Fruit fly (Drosophila melanogaster) whole organism, embryonic: Measurements from ENCODE around the gene Sfxn2.
A peak's percentile ranks its signal among the peaks of the same experiment; 100 is the strongest.

Source experiments
- Atf6 ChIP-seq: fragments of 200-800 bp; sonication (Bioruptor generic); IDR thresholded peaks from 2 replicates; pipeline ENCODE4 v1.3.6; 2022; ENCODE audit warnings: missing biosample characterization, missing genetic modification characterization
- Awh ChIP-seq: fragments of 200-800 bp; sonication (Bioruptor generic); IDR thresholded peaks from 2 replicates; pipeline ENCODE4, ENCODE4 v1.3.6; 2022; ENCODE audit warnings: missing biosample characterization, missing genetic modification characterization
- CG12744 ChIP-seq: fragments of 200-800 bp; sonication (Bioruptor generic); optimal IDR thresholded peaks from 2 replicates; lab custom pipeline; 2016; ENCODE audit warnings: missing biosample characterization, missing genetic modification characterization
- CG16813 ChIP-seq: fragments of 200-800 bp; sonication (Bioruptor generic); IDR thresholded peaks from 3 replicates; pipeline ENCODE4 v1.3.6; 2022; ENCODE audit warnings: missing biosample characterization, missing genetic modification characterization; ENCODE audit not compliant: partially characterized antibody
- CG3163 ChIP-seq: fragments of 200-800 bp; sonication (Bioruptor generic); optimal IDR thresholded peaks from 3 replicates; lab custom pipeline; 2016; ENCODE audit warnings: missing biosample characterization, missing genetic modification characterization
- CG4854 ChIP-seq: fragments of 200-800 bp; sonication (Bioruptor generic); optimal IDR thresholded peaks from 2 replicates; lab custom pipeline; 2016; ENCODE audit warnings: missing biosample characterization, missing genetic modification characterization, inconsistent platforms
- CG9876 ChIP-seq: fragments of 200-800 bp; sonication (Bioruptor generic); optimal IDR thresholded peaks from 2 replicates; lab custom pipeline; 2016; ENCODE audit warnings: missing biosample characterization, missing genetic modification characterization
- HLHmδ ChIP-seq: fragments of 200-800 bp; sonication (Bioruptor generic); optimal IDR thresholded peaks from 2 replicates; lab custom pipeline; 2018; ENCODE audit warnings: missing biosample characterization, mild to moderate bottlenecking, missing genetic modification characterization, moderate library complexity
- MBD-R2 ChIP-seq: fragments of 200-800 bp; sonication (Bioruptor generic); IDR thresholded peaks from 2 replicates; pipeline ENCODE4 v1.3.6; 2022; ENCODE audit warnings: missing biosample characterization, missing genetic modification characterization
- Nf-YB ChIP-seq: fragments of 200-800 bp; sonication (Bioruptor generic); optimal IDR thresholded peaks from 3 replicates; lab custom pipeline; 2019; ENCODE audit warnings: missing biosample characterization, mild to moderate bottlenecking, missing genetic modification characterization, moderate library complexity
- ac ChIP-seq: fragments of 200-800 bp; sonication (Bioruptor generic); optimal IDR thresholded peaks from 3 replicates; lab custom pipeline; 2017; ENCODE audit warnings: missing biosample characterization, mild to moderate bottlenecking, missing genetic modification characterization
- ato ChIP-seq: fragments of 200-800 bp; sonication (Bioruptor generic); IDR thresholded peaks from 2 replicates; pipeline ENCODE4 v1.3.6; 2022; ENCODE audit warnings: missing biosample characterization, missing genetic modification characterization; ENCODE audit not compliant: partially characterized antibody
- bab2 ChIP-seq: fragments of 200-800 bp; sonication (Bioruptor generic); optimal IDR thresholded peaks from 2 replicates; lab custom pipeline; 2016; ENCODE audit warnings: missing biosample characterization, missing genetic modification characterization
- dm ChIP-seq: fragments of 200-800 bp; sonication (Bioruptor generic); optimal IDR thresholded peaks from 3 replicates; lab custom pipeline; 2016; ENCODE audit warnings: missing biosample characterization, missing genetic modification characterization
- exex ChIP-seq: fragments of 200-800 bp; sonication (Bioruptor generic); optimal IDR thresholded peaks from 4 replicates; lab custom pipeline; 2018; ENCODE audit warnings: missing biosample characterization, mild to moderate bottlenecking, missing genetic modification characterization, moderate library complexity
- gfzf ChIP-seq: fragments of 200-800 bp; sonication (Bioruptor generic); optimal IDR thresholded peaks from 2 replicates; lab custom pipeline; 2016; ENCODE audit warnings: missing biosample characterization, mild to moderate bottlenecking, missing genetic modification characterization, moderate library complexity
- hth ChIP-seq: fragments of >200 bp; optimal IDR thresholded peaks from 2 replicates; lab custom pipeline; 2017; ENCODE audit warnings: inconsistent platforms
- jumu ChIP-seq: fragments of 200-800 bp; sonication (Bioruptor generic); optimal IDR thresholded peaks from 3 replicates; lab custom pipeline; 2016; ENCODE audit warnings: missing biosample characterization, missing genetic modification characterization
- mirr ChIP-seq: fragments of 200-800 bp; sonication (Bioruptor generic); optimal IDR thresholded peaks from 3 replicates; lab custom pipeline; 2018; ENCODE audit warnings: missing biosample characterization, mild to moderate bottlenecking, missing genetic modification characterization
- otp ChIP-seq: fragments of 200-800 bp; sonication (Bioruptor generic); IDR thresholded peaks from 3 replicates; pipeline ENCODE4, ENCODE4 v1.3.6; 2022; ENCODE audit warnings: missing biosample characterization, missing genetic modification characterization
- zen ChIP-seq: fragments of 200-800 bp; sonication (Bioruptor generic); optimal IDR thresholded peaks from 3 replicates; lab custom pipeline; 2018; ENCODE audit warnings: missing biosample characterization, mild to moderate bottlenecking, missing genetic modification characterization, moderate library complexity

Gene Sfxn2

DNA sequence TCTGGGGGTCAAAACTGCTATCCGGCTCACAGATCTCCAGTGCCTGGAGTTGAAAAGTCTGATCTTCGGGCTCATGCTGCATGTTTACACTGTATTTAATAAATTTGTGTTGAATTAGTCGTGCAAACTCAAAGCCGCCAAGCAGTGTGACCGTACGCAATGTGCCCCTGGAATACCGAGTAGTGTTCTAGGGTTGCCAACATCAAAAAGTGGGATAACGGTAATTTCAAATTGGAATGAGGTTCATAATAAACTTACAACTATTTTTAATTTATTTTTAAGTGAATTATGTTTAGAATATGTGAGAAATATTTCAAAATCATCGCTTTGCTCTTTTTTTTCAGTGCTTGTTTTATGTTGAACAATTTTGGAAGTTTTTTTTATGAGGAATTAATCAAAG lies 37.2 kb downstream of the Sfxn2 start, which contains the start of gene Gem2 (continued):
- TF ChIP-seq CG3163 (GFP tag; lab: Kevin White, UChicago) (no peak), exex (no peak), jumu (no peak), otp (GFP tag; lab: Robert Waterston, UW) (no peak), CG9876 (GFP tag; lab: Kevin White, UChicago) (no peak), Awh (GFP tag; lab: Robert Waterston, UW) (no peak), mirr (GFP tag; lab: Kevin White, UChicago) (no peak), gfzf (GFP tag; lab: Kevin White, UChicago) (peak; percentile 83), CG4854 (GFP tag; lab: Kevin White, UChicago) (no peak), CG12744 (GFP tag; lab: Kevin White, UChicago) (no peak), HLHmδ (GFP tag; lab: Kevin White, UChicago) (no peak), CG16813 (GFP tag; lab: Robert Waterston, UW) (no peak), zen (tag; lab: Kevin White, UChicago) (no peak), ato (GFP tag; lab: Robert Waterston, UW) (no peak), MBD-R2 (GFP tag; lab: Robert Waterston, UW) (peak; percentile 90), ac (GFP tag; lab: Kevin White, UChicago) (no peak), dm (no peak), Atf6 (no peak), bab2 (GFP tag; lab: Kevin White, UChicago) (no peak), hth (no peak), Nf-YB (GFP tag; lab: Kevin White, UChicago) (no peak)
